Fruit fly (Drosophila melanogaster) whole organism, embryonic: ENCODE measurements around the gene Cyp4d1.

Source experiments
- Abd-B ChIP-seq: fragments of 200-800 bp; sonication (Bioruptor generic); optimal IDR thresholded peaks from 2 replicates; lab custom pipeline; 2018; ENCODE audit warnings: missing biosample characterization, mild to moderate bottlenecking, missing genetic modification characterization, moderate library complexity
- Atf-2 ChIP-seq: fragments of 200-800 bp; sonication (Bioruptor generic); optimal IDR thresholded peaks from 2 replicates; lab custom pipeline; 2016; ENCODE audit warnings: missing biosample characterization, missing genetic modification characterization
- B-H2 ChIP-seq: fragments of 200-800 bp; sonication (Bioruptor generic); optimal IDR thresholded peaks from 2 replicates; lab custom pipeline; 2018; ENCODE audit warnings: missing biosample characterization, mild to moderate bottlenecking, missing genetic modification characterization
- BEAF-32 ChIP-seq: fragments of 200-800 bp; sonication (Bioruptor generic); optimal IDR thresholded peaks from 3 replicates; lab custom pipeline; 2017; ENCODE audit warnings: missing biosample characterization, missing genetic modification characterization, mild to moderate bottlenecking, moderate library complexity, missing genetic modification reagents
- CG13287 ChIP-seq: fragments of 200-800 bp; sonication (Bioruptor generic); IDR thresholded peaks from 2 replicates; pipeline ENCODE4 v1.3.6; 2022; ENCODE audit warnings: missing biosample characterization, missing genetic modification characterization; ENCODE audit not compliant: partially characterized antibody
- CG13424 ChIP-seq: fragments of 200-800 bp; sonication (Bioruptor generic); optimal IDR thresholded peaks from 2 replicates; lab custom pipeline; 2019; ENCODE audit warnings: missing biosample characterization, mild to moderate bottlenecking, missing genetic modification characterization, moderate library complexity
- CG14441 ChIP-seq: fragments of 200-800 bp; sonication (Bioruptor generic); IDR thresholded peaks from 2 replicates; pipeline ENCODE4 v1.3.6; 2022; ENCODE audit warnings: missing biosample characterization, missing genetic modification characterization
- CG15011 ChIP-seq: fragments of 200-800 bp; sonication (Bioruptor generic); optimal IDR thresholded peaks from 3 replicates; lab custom pipeline; 2018; ENCODE audit warnings: missing biosample characterization, mild to moderate bottlenecking, missing genetic modification characterization
- CG15269 ChIP-seq: fragments of 200-800 bp; sonication (Bioruptor generic); optimal IDR thresholded peaks from 2 replicates; lab custom pipeline; 2018; ENCODE audit warnings: missing biosample characterization, mild to moderate bottlenecking, missing genetic modification characterization, moderate library complexity
- CG1602 ChIP-seq: fragments of 200-800 bp; sonication (Bioruptor generic); optimal IDR thresholded peaks from 3 replicates; lab custom pipeline; 2016; ENCODE audit warnings: missing biosample characterization, missing genetic modification characterization
- CG16779 ChIP-seq: fragments of 200-800 bp; sonication (Bioruptor generic); IDR thresholded peaks from 2 replicates; pipeline ENCODE4 v1.3.6; 2022; ENCODE audit warnings: missing biosample characterization, missing genetic modification characterization
- CG16863 ChIP-seq: fragments of 200-800 bp; sonication (Bioruptor generic); optimal IDR thresholded peaks from 3 replicates; lab custom pipeline; 2016; ENCODE audit warnings: missing biosample characterization, missing genetic modification characterization
- CG2120 ChIP-seq: fragments of 200-800 bp; sonication (Bioruptor generic); optimal IDR thresholded peaks from 3 replicates; lab custom pipeline; 2016; ENCODE audit warnings: missing biosample characterization, missing genetic modification characterization
- CG3995 ChIP-seq: fragments of 200-800 bp; sonication (Bioruptor generic); optimal IDR thresholded peaks from 3 replicates; lab custom pipeline; 2016; ENCODE audit warnings: missing biosample characterization, missing genetic modification characterization
- CG4424 ChIP-seq: fragments of 200-800 bp; sonication (Bioruptor generic); optimal IDR thresholded peaks from 3 replicates; lab custom pipeline; 2016; ENCODE audit warnings: missing biosample characterization, missing genetic modification characterization
- CG6654 ChIP-seq: fragments of 200-800 bp; sonication (Bioruptor generic); optimal IDR thresholded peaks from 2 replicates; lab custom pipeline; 2017; ENCODE audit warnings: missing biosample characterization, mild to moderate bottlenecking, missing genetic modification characterization
- CG7786 ChIP-seq: fragments of 200-800 bp; sonication (Bioruptor generic); optimal IDR thresholded peaks from 2 replicates; lab custom pipeline; 2016; ENCODE audit warnings: missing biosample characterization, missing genetic modification characterization
- CG8478 ChIP-seq: fragments of >200 bp; optimal IDR thresholded peaks from 2 replicates; lab custom pipeline; 2018
- Deaf1 ChIP-seq: fragments of 200-800 bp; optimal IDR thresholded peaks from 3 replicates; lab custom pipeline; 2019; ENCODE audit warnings: missing biosample characterization, mild to moderate bottlenecking, missing genetic modification characterization, moderate library complexity
- E2f2 ChIP-seq: fragments of 200-800 bp; sonication (Bioruptor generic); IDR thresholded peaks from 2 replicates; pipeline ENCODE4 v1.3.6; 2022; ENCODE audit warnings: missing biosample characterization, missing genetic modification characterization
- Ets65A ChIP-seq: fragments of 200-800 bp; sonication (Bioruptor generic); peaks from one replicate; lab custom pipeline; 2016; ENCODE audit warnings: missing biosample characterization, missing genetic modification characterization
- Fer3 ChIP-seq: fragments of 200-800 bp; sonication (Bioruptor generic); optimal IDR thresholded peaks from 2 replicates; lab custom pipeline; 2018; ENCODE audit warnings: missing biosample characterization, mild to moderate bottlenecking, missing genetic modification characterization, moderate library complexity
- NFAT ChIP-seq: fragments of 200-800 bp; sonication (Bioruptor generic); IDR thresholded peaks from 2 replicates; pipeline ENCODE4 v1.3.6; 2022; ENCODE audit warnings: missing biosample characterization, missing genetic modification characterization
- Nf-YB ChIP-seq: fragments of 200-800 bp; sonication (Bioruptor generic); optimal IDR thresholded peaks from 3 replicates; lab custom pipeline; 2019; ENCODE audit warnings: missing biosample characterization, mild to moderate bottlenecking, missing genetic modification characterization, moderate library complexity
- Optix ChIP-seq: fragments of 200-800 bp; sonication (Bioruptor generic); IDR thresholded peaks from 3 replicates; pipeline ENCODE4 v1.3.6; 2022; ENCODE audit warnings: missing biosample characterization, missing genetic modification characterization
- Stat92E ChIP-seq, 3 experiments: fragments of >200 bp in 2 of 3; fragments of 200-800 bp in 1 of 3; sonication (Bioruptor generic) in 1 of 3; optimal IDR thresholded peaks; 2 replicates each; lab custom pipeline; 2017 to 2019; ENCODE audit warnings: missing biosample characterization in 3 of 3, missing genetic modification characterization in 3 of 3, mild to moderate bottlenecking in 1 of 3, moderate library complexity in 1 of 3
- Trl ChIP-seq, 3 experiments: fragments of >200 bp in 2 of 3; fragments of 200-800 bp in 1 of 3; sonication (Bioruptor generic) in 1 of 3; optimal IDR thresholded peaks; 2 replicates in 1 of 3; 3 replicates in 2 of 3; lab custom pipeline; 2016 to 2017; ENCODE audit warnings: missing biosample characterization in 1 of 3, missing genetic modification characterization in 1 of 3
- caup ChIP-seq: fragments of 200-800 bp; sonication (Bioruptor generic); optimal IDR thresholded peaks from 3 replicates; lab custom pipeline; 2017; ENCODE audit warnings: missing biosample characterization, mild to moderate bottlenecking, missing genetic modification characterization, moderate library complexity; ENCODE audit not compliant: severe bottlenecking
- crp ChIP-seq, 2 experiments: fragments of 200-800 bp; sonication (Bioruptor generic); optimal IDR thresholded peaks; 2 replicates in 1 of 2; 3 replicates in 1 of 2; lab custom pipeline; 2017; ENCODE audit warnings: missing biosample characterization in 2 of 2, missing genetic modification characterization in 2 of 2, mild to moderate bottlenecking in 1 of 2, moderate library complexity in 1 of 2
- cwo ChIP-seq: fragments of 200-800 bp; sonication (Bioruptor generic); optimal IDR thresholded peaks from 3 replicates; lab custom pipeline; 2017; ENCODE audit warnings: missing biosample characterization, missing genetic modification characterization, mild to moderate bottlenecking, moderate library complexity, missing genetic modification reagents
- ems ChIP-seq: fragments of 200-800 bp; sonication (Bioruptor generic); optimal IDR thresholded peaks from 3 replicates; lab custom pipeline; 2016; ENCODE audit warnings: missing biosample characterization, missing genetic modification characterization
- ewg ChIP-seq: fragments of 200-800 bp; sonication (Bioruptor generic); optimal IDR thresholded peaks from 3 replicates; lab custom pipeline; 2017; ENCODE audit warnings: mild to moderate bottlenecking, missing biosample characterization, missing genetic modification reagents, missing genetic modification characterization
- fd3F ChIP-seq: fragments of 200-800 bp; sonication (Bioruptor generic); optimal IDR thresholded peaks from 2 replicates; lab custom pipeline; 2018; ENCODE audit warnings: missing biosample characterization, mild to moderate bottlenecking, missing genetic modification characterization, moderate library complexity
- grau ChIP-seq: fragments of 200-800 bp; optimal IDR thresholded peaks from 3 replicates; lab custom pipeline; 2019; ENCODE audit warnings: missing biosample characterization, mild to moderate bottlenecking, missing genetic modification characterization, moderate library complexity
- gsb ChIP-seq: fragments of 200-800 bp; sonication (Bioruptor generic); IDR thresholded peaks from 2 replicates; pipeline ENCODE4 v1.3.6; 2022; ENCODE audit warnings: missing biosample characterization, missing genetic modification characterization
- hbn ChIP-seq: fragments of 200-800 bp; sonication (Bioruptor generic); IDR thresholded peaks from 2 replicates; pipeline ENCODE4 v1.3.6; 2022; ENCODE audit warnings: missing biosample characterization, missing genetic modification characterization; ENCODE audit not compliant: partially characterized antibody
- jumu ChIP-seq: fragments of 200-800 bp; sonication (Bioruptor generic); optimal IDR thresholded peaks from 3 replicates; lab custom pipeline; 2016; ENCODE audit warnings: missing biosample characterization, missing genetic modification characterization
- knrl ChIP-seq: fragments of 200-800 bp; sonication (Bioruptor generic); IDR thresholded peaks from 3 replicates; pipeline ENCODE4 v1.3.6; 2022; ENCODE audit warnings: missing biosample characterization, missing genetic modification characterization; ENCODE audit not compliant: partially characterized antibody
- nom ChIP-seq: fragments of 200-800 bp; sonication (Bioruptor generic); optimal IDR thresholded peaks from 2 replicates; lab custom pipeline; 2017; ENCODE audit warnings: missing biosample characterization, missing genetic modification characterization, mild to moderate bottlenecking, moderate library complexity, missing genetic modification reagents
- odd ChIP-seq: fragments of 200-800 bp; sonication (Bioruptor generic); optimal IDR thresholded peaks from 2 replicates; lab custom pipeline; 2017; ENCODE audit warnings: missing biosample characterization, mild to moderate bottlenecking, missing genetic modification characterization
- org-1 ChIP-seq: fragments of 200-800 bp; sonication (Bioruptor generic); optimal IDR thresholded peaks from 2 replicates; lab custom pipeline; 2017; ENCODE audit warnings: missing biosample characterization, missing genetic modification characterization
- pan ChIP-seq, 4 experiments: fragments of >200 bp in 3 of 4; fragments of 200-800 bp in 1 of 4; sonication (Bioruptor generic) in 1 of 4; optimal IDR thresholded peaks in 3 of 4; IDR thresholded peaks in 1 of 4; 2 replicates each; pipeline versions ENCODE4 v1.3.6 to Lab custom; 2017 to 2022; ENCODE audit warnings: missing biosample characterization in 2 of 4, missing genetic modification characterization in 2 of 4, mixed read lengths in 1 of 4
- pb ChIP-seq: fragments of 200-800 bp; sonication (Bioruptor generic); optimal IDR thresholded peaks from 3 replicates; lab custom pipeline; 2016; ENCODE audit warnings: missing biosample characterization, missing genetic modification characterization
- pfk ChIP-seq: fragments of 200-800 bp; sonication (Bioruptor generic); optimal IDR thresholded peaks from 2 replicates; lab custom pipeline; 2018; ENCODE audit warnings: missing biosample characterization, mild to moderate bottlenecking, missing genetic modification characterization, moderate library complexity
- run ChIP-seq: fragments of 200-800 bp; sonication (Bioruptor generic); optimal IDR thresholded peaks from 3 replicates; lab custom pipeline; 2018; ENCODE audit warnings: missing biosample characterization, mild to moderate bottlenecking, missing genetic modification characterization
- unc-4 ChIP-seq: fragments of 200-800 bp; sonication (Bioruptor generic); IDR thresholded peaks from 2 replicates; pipeline ENCODE4 v1.3.6; 2022; ENCODE audit warnings: missing biosample characterization, missing genetic modification characterization; ENCODE audit not compliant: partially characterized antibody
- unpg ChIP-seq: fragments of 200-800 bp; sonication (Bioruptor generic); optimal IDR thresholded peaks from 3 replicates; lab custom pipeline; 2018; ENCODE audit warnings: missing biosample characterization, mild to moderate bottlenecking, missing genetic modification characterization, moderate library complexity
- wek ChIP-seq: fragments of 200-800 bp; sonication (Bioruptor generic); optimal IDR thresholded peaks from 3 replicates; lab custom pipeline; 2018; ENCODE audit warnings: missing biosample characterization, mild to moderate bottlenecking, missing genetic modification characterization, moderate library complexity

The Cyp4d1 gene

DNA sequence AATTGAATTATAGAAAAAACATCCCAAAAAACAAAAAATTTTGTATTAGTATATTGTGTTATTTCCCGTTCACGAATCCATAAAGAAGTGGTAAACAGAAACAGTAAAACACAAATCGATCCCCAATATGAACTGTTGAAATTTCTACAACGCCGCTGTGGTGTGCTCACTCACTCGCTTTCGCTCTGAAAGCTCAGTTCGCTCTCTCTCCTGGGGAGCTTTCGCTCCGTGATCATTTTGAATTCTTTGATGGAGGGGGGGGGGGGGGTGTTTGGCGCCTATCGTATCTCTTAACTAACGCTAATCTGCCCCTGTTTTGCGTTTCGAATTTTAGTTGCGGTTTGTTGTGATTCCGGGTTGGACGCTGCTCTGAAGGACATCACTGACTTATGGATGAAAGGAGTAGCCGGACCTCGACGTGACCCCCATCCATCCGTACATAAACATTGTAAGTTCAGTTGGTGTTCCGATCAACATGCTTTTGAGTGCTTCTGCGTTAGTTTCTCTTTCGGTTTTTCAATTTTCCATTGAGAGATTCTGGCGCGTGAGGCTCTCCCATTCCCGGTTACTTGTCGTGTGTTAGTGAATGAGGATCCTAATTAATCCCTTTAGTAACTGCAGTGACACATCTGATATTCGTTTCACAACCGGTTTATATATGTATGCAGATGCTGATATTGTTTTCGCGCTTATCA lies 20.7 kb downstream of the Cyp4d1 start, which contains the start of gene D2hgdh (continued):
- TF ChIP-seq gsb (no peak), cwo (no peak), ems (GFP tag; lab: Kevin White, UChicago) (no peak), fd3F (GFP tag; lab: Kevin White, UChicago) (no peak), CG13287 (GFP tag; lab: Robert Waterston, UW) (peak; percentile 33; the same call in 1 of the 2 replicates), Fer3 (tag; lab: Kevin White, UChicago) (no peak), CG16779 (GFP tag; lab: Robert Waterston, UW) (no peak), CG15269 (tag; lab: Kevin White, UChicago) (peak; percentile 18), CG16863 (no peak), Nf-YB (no peak), Atf-2 (no peak), hbn (no peak), jumu (no peak), Trl (optimal IDR thresholded peaks at IDR 0.05; lab: Kevin White, UChicago) (peak; percentile 61 to 80), Trl (GFP tag; optimal IDR thresholded peaks at IDR 0.05; lab: Kevin White, UChicago) (no peak), Abd-B (GFP tag; lab: Kevin White, UChicago) (no peak), CG3995 (GFP tag; lab: Kevin White, UChicago) (no peak), wek (GFP tag; lab: Kevin White, UChicago) (no peak), NFAT (GFP tag; lab: Robert Waterston, UW) (0 out of 2 replicates have a peak, but pooled peaks have one; percentile 8), CG13424 (tag; lab: Kevin White, UChicago) (no peak), unpg (GFP tag; lab: Kevin White, UChicago) (no peak), CG6654 (no peak), pfk (no peak), CG7786 (GFP tag; lab: Kevin White, UChicago) (no peak), BEAF-32 (GFP tag; lab: Kevin White, UChicago) (no peak), Deaf1 (tag; lab: Kevin White, UChicago) (no peak), CG1602 (GFP tag; lab: Kevin White, UChicago) (no peak), CG2120 (GFP tag; lab: Kevin White, UChicago) (peak; percentile 60), grau (tag; lab: Kevin White, UChicago) (peak; percentile 37), org-1 (GFP tag; lab: Kevin White, UChicago) (no peak), Stat92E (GFP tag; optimal IDR thresholded peaks at IDR 0.05; lab: Kevin White, UChicago) (no peak), nom (GFP tag; lab: Kevin White, UChicago) (no peak), unc-4 (no peak), pb (GFP tag; lab: Kevin White, UChicago) (no peak), crp (GFP tag; optimal IDR thresholded peaks at IDR 0.05; lab: Kevin White, UChicago) (no peak), knrl (no peak), CG4424 (GFP tag; lab: Kevin White, UChicago) (no peak), Ets65A (no peak), caup (GFP tag; lab: Kevin White, UChicago) (no peak), CG14441 (GFP tag; lab: Robert Waterston, UW) (no peak), CG15011 (GFP tag; lab: Kevin White, UChicago) (no peak), ewg (no peak), run (tag; lab: Kevin White, UChicago) (peak; percentile 9), E2f2 (GFP tag; lab: Robert Waterston, UW) (peak; percentile 42; the same call in 1 of the 2 replicates), odd (no peak), CG8478 (no peak), Optix (GFP tag; lab: Robert Waterston, UW) (no peak), pan (optimal IDR thresholded peaks at IDR 0.05; lab: Kevin White, UChicago) (no peak), pan (GFP tag; optimal IDR thresholded peaks at IDR 0.05 in 1 of 2, IDR thresholded peaks at IDR 0.05 in 1 of 2) (peak in 1 of 2 experiments; percentile 24), B-H2 (GFP tag; lab: Kevin White, UChicago) (no peak)
